Fruit fly (Drosophila melanogaster) whole organism, adult: ENCODE measurements around the gene CG43138.

Experiments
- CG11617 ChIP-seq: fragments of 200-800 bp; sonication (Bioruptor generic); optimal IDR thresholded peaks from 2 replicates; lab custom pipeline; 2017; ENCODE audit warnings: mild to moderate bottlenecking, missing biosample characterization, missing genetic modification reagents, missing genetic modification characterization
- CG12768 ChIP-seq: fragments of 200-800 bp; sonication (Bioruptor generic); optimal IDR thresholded peaks from 2 replicates; lab custom pipeline; 2017; ENCODE audit warnings: missing biosample characterization, missing genetic modification characterization, mild to moderate bottlenecking, moderate library complexity, missing genetic modification reagents
- CG14711 ChIP-seq: fragments of 200-800 bp; sonication (Bioruptor generic); optimal IDR thresholded peaks from 2 replicates; lab custom pipeline; 2018; ENCODE audit warnings: missing biosample characterization, mild to moderate bottlenecking, missing genetic modification characterization, moderate library complexity
- CG1620 ChIP-seq: fragments of 200-800 bp; sonication (Bioruptor generic); optimal IDR thresholded peaks from 2 replicates; lab custom pipeline; 2016; ENCODE audit warnings: missing biosample characterization, missing genetic modification characterization
- CG33017 ChIP-seq: fragments of 200-800 bp; sonication (Bioruptor generic); optimal IDR thresholded peaks from 2 replicates; lab custom pipeline; 2018; ENCODE audit warnings: missing biosample characterization, mild to moderate bottlenecking, missing genetic modification characterization, moderate library complexity
- CG5204 ChIP-seq: fragments of 200-800 bp; sonication (Bioruptor generic); optimal IDR thresholded peaks from 2 replicates; lab custom pipeline; 2016; ENCODE audit warnings: missing biosample characterization, missing genetic modification characterization
- CG7045 ChIP-seq: fragments of 200-800 bp; sonication (Bioruptor generic); optimal IDR thresholded peaks from 2 replicates; lab custom pipeline; 2017; ENCODE audit warnings: missing biosample characterization, mild to moderate bottlenecking, missing genetic modification characterization
- CG7101 ChIP-seq: fragments of 200-800 bp; sonication (Bioruptor generic); optimal IDR thresholded peaks from 2 replicates; lab custom pipeline; 2018; ENCODE audit warnings: missing biosample characterization, mild to moderate bottlenecking, missing genetic modification characterization, moderate library complexity
- Clk ChIP-seq: fragments of 200-800 bp; sonication (Bioruptor generic); optimal IDR thresholded peaks from 2 replicates; lab custom pipeline; 2017; ENCODE audit warnings: missing biosample characterization, missing genetic modification characterization
- Crg-1 ChIP-seq: fragments of 200-800 bp; sonication (Bioruptor generic); optimal IDR thresholded peaks from 2 replicates; lab custom pipeline; 2016; ENCODE audit warnings: missing biosample characterization, missing genetic modification characterization
- Hr96 ChIP-seq: fragments of 200-800 bp; sonication (Bioruptor generic); optimal IDR thresholded peaks from 2 replicates; lab custom pipeline; 2016; ENCODE audit warnings: missing biosample characterization, missing genetic modification characterization
- Mnt ChIP-seq: fragments of 200-800 bp; sonication (Bioruptor generic); optimal IDR thresholded peaks from 2 replicates; lab custom pipeline; 2016; ENCODE audit warnings: missing biosample characterization, mild to moderate bottlenecking, missing genetic modification characterization
- bab1 ChIP-seq: fragments of 200-800 bp; sonication (Bioruptor generic); optimal IDR thresholded peaks from 3 replicates; lab custom pipeline; 2019; ENCODE audit warnings: missing biosample characterization, mild to moderate bottlenecking, missing genetic modification characterization, moderate library complexity
- cic ChIP-seq: fragments of 200-800 bp; sonication (Bioruptor generic); optimal IDR thresholded peaks from 2 replicates; lab custom pipeline; 2017; ENCODE audit warnings: missing biosample characterization, mild to moderate bottlenecking, missing genetic modification characterization, moderate library complexity
- cnc ChIP-seq, 2 experiments: fragments of >200 bp; optimal IDR thresholded peaks; 2 replicates each; lab custom pipeline; 2017
- kay ChIP-seq: fragments of 200-800 bp; sonication (Bioruptor generic); peaks from one replicate; lab custom pipeline; 2016; ENCODE audit warnings: missing biosample characterization, missing genetic modification characterization, borderline replicate concordance
- ovo ChIP-seq: fragments of 200-800 bp; sonication (Bioruptor generic); optimal IDR thresholded peaks from 2 replicates; lab custom pipeline; 2016; ENCODE audit warnings: missing biosample characterization, missing genetic modification characterization
- pad ChIP-seq: fragments of 200-800 bp; sonication (Bioruptor generic); optimal IDR thresholded peaks from 3 replicates; lab custom pipeline; 2017; ENCODE audit warnings: missing biosample characterization, missing genetic modification characterization, mild to moderate bottlenecking, moderate library complexity, missing genetic modification reagents
- tj ChIP-seq: fragments of 200-800 bp; sonication (Bioruptor generic); optimal IDR thresholded peaks from 3 replicates; lab custom pipeline; 2017; ENCODE audit warnings: missing biosample characterization, mild to moderate bottlenecking, missing genetic modification characterization, moderate library complexity
- toe ChIP-seq: fragments of 200-800 bp; sonication (Bioruptor generic); optimal IDR thresholded peaks from 2 replicates; lab custom pipeline; 2016; ENCODE audit warnings: missing biosample characterization, missing genetic modification characterization

Gene CG43138

dm6 chrX:7523845-7524244, 4.3 kb upstream of the CG43138 start:
- TF ChIP-seq CG33017 (tag; lab: Kevin White, UChicago) (no peak), cnc (optimal IDR thresholded peaks at IDR 0.05; lab: Kevin White, UChicago) (no peak), CG5204 (no peak), toe (GFP tag; lab: Kevin White, UChicago) (no peak), bab1 (no peak), CG11617 (GFP tag; lab: Kevin White, UChicago) (no peak), CG7045 (GFP tag; lab: Kevin White, UChicago) (no peak), kay (GFP tag; lab: Kevin White, UChicago) (no peak), Crg-1 (no peak), Clk (GFP tag; lab: Kevin White, UChicago) (no peak), CG12768 (GFP tag; lab: Kevin White, UChicago) (no peak), tj (GFP tag; lab: Kevin White, UChicago) (no peak), cic (no peak)

dm6 chrX:7526099-7526718, 1.9 kb upstream of the CG43138 start:
- TF ChIP-seq toe (GFP tag; lab: Kevin White, UChicago) (no peak), Mnt (GFP tag; lab: Kevin White, UChicago) (no peak), cnc (optimal IDR thresholded peaks at IDR 0.05; lab: Kevin White, UChicago) (no peak)

dm6 chrX:7526914-7527313, 1.2 kb upstream of the CG43138 start:
- TF ChIP-seq cic (no peak), toe (GFP tag; lab: Kevin White, UChicago) (no peak), Mnt (GFP tag; lab: Kevin White, UChicago) (no peak), kay (GFP tag; lab: Kevin White, UChicago) (no peak), Clk (GFP tag; lab: Kevin White, UChicago) (no peak), Crg-1 (no peak)

dm6 chrX:7530204-7530603, 2.1 kb downstream of the CG43138 start:
- TF ChIP-seq CG1620 (GFP tag; lab: Kevin White, UChicago) (no peak), CG12768 (GFP tag; lab: Kevin White, UChicago) (no peak), CG7101 (tag; lab: Kevin White, UChicago) (no peak), CG14711 (tag; lab: Kevin White, UChicago) (no peak), bab1 (no peak), Crg-1 (no peak), cic (no peak), CG33017 (tag; lab: Kevin White, UChicago) (no peak)

dm6 chrX:7534864-7535263, 6.8 kb downstream of the CG43138 start:
- no peak for TF ChIP-seq Hr96 (GFP tag; lab: Kevin White, UChicago)
- no peak for TF ChIP-seq CG5204
- TF ChIP-seq CG7045 (GFP tag; lab: Kevin White, UChicago), result no peak
- TF ChIP-seq CG14711 (tag; lab: Kevin White, UChicago), result no peak
- TF ChIP-seq kay (GFP tag; lab: Kevin White, UChicago), result no peak
- TF ChIP-seq CG33017 (tag; lab: Kevin White, UChicago), result no peak
- TF ChIP-seq CG11617 (GFP tag; lab: Kevin White, UChicago), result no peak
- no peak for TF ChIP-seq ovo (GFP tag; lab: Kevin White, UChicago)
- no peak for TF ChIP-seq Clk (GFP tag; lab: Kevin White, UChicago)
- TF ChIP-seq CG12768 (GFP tag; lab: Kevin White, UChicago), result no peak
- TF ChIP-seq toe (GFP tag; lab: Kevin White, UChicago), result no peak
- no peak for TF ChIP-seq bab1
- no peak for TF ChIP-seq CG7101 (tag; lab: Kevin White, UChicago)
- TF ChIP-seq Mnt (GFP tag; lab: Kevin White, UChicago), result no peak
- TF ChIP-seq pad (GFP tag; lab: Kevin White, UChicago), result no peak

- TF ChIP-seq CG12768 (GFP tag; lab: Kevin White, UChicago) (no peak), Hr96 (GFP tag; lab: Kevin White, UChicago) (no peak), pad (GFP tag; lab: Kevin White, UChicago) (no peak), Mnt (GFP tag; lab: Kevin White, UChicago) (no peak), CG14711 (tag; lab: Kevin White, UChicago) (no peak), CG33017 (tag; lab: Kevin White, UChicago) (no peak)
Observed at dm6 chrX:7536859-7537258, 8.8 kb downstream of the CG43138 start, which contains the start of gene CG32720. Gene CG32720 (minus strand): TSS chrX:7536959.

- TF ChIP-seq ovo (GFP tag; lab: Kevin White, UChicago), result no peak
- no peak for TF ChIP-seq CG1620 (GFP tag; lab: Kevin White, UChicago)
- TF ChIP-seq Clk (GFP tag; lab: Kevin White, UChicago), result no peak
- no peak for TF ChIP-seq bab1
- no peak for TF ChIP-seq CG5204
- no peak for TF ChIP-seq CG7045 (GFP tag; lab: Kevin White, UChicago)
- no peak for TF ChIP-seq Hr96 (GFP tag; lab: Kevin White, UChicago)
- no peak for TF ChIP-seq cic
- TF ChIP-seq tj (GFP tag; lab: Kevin White, UChicago), result no peak
- TF ChIP-seq Mnt (GFP tag; lab: Kevin White, UChicago), result no peak
Observed at dm6 chrX:7537829-7538228, 9.7 kb downstream of the CG43138 start.
